Fruit fly (Drosophila melanogaster) whole organism, embryonic: ENCODE results near the gene CG11350.

Experiments used
- B-H1 ChIP-seq: fragments of 200-800 bp; sonication (Bioruptor generic); IDR thresholded peaks from 3 replicates; pipeline ENCODE4 v1.3.6; 2022; ENCODE audit warnings: missing biosample characterization, missing genetic modification characterization
- Bdp1 ChIP-seq: fragments of 200-800 bp; sonication (Bioruptor generic); optimal IDR thresholded peaks from 3 replicates; lab custom pipeline; 2016; ENCODE audit warnings: missing biosample characterization, missing genetic modification characterization
- CG10565 ChIP-seq: fragments of 200-800 bp; sonication (Bioruptor generic); optimal IDR thresholded peaks from 3 replicates; lab custom pipeline; 2016; ENCODE audit warnings: missing biosample characterization, mild to moderate bottlenecking, missing genetic modification characterization
- CG14050 ChIP-seq: fragments of 200-800 bp; sonication (Bioruptor generic); IDR thresholded peaks from 3 replicates; pipeline ENCODE4 v1.3.6; 2022; ENCODE audit warnings: missing biosample characterization, missing genetic modification characterization
- CG17186 ChIP-seq: fragments of 200-800 bp; sonication (Bioruptor generic); optimal IDR thresholded peaks from 3 replicates; lab custom pipeline; 2017; ENCODE audit warnings: missing biosample characterization, missing genetic modification reagents, missing genetic modification characterization
- CG17359 ChIP-seq: fragments of 200-800 bp; sonication (Bioruptor generic); optimal IDR thresholded peaks from 3 replicates; lab custom pipeline; 2018; ENCODE audit warnings: missing biosample characterization, mild to moderate bottlenecking, missing genetic modification characterization, moderate library complexity
- CG17361 ChIP-seq: fragments of 200-800 bp; sonication (Bioruptor generic); IDR thresholded peaks from 3 replicates; pipeline ENCODE4 v1.3.6; 2022; ENCODE audit warnings: missing biosample characterization, missing genetic modification characterization
- CG17385 ChIP-seq: fragments of 200-800 bp; sonication (Bioruptor generic); optimal IDR thresholded peaks from 3 replicates; lab custom pipeline; 2018; ENCODE audit warnings: missing biosample characterization, mild to moderate bottlenecking, missing genetic modification characterization
- CG1832 ChIP-seq: fragments of 200-800 bp; sonication (Bioruptor generic); optimal IDR thresholded peaks from 2 replicates; lab custom pipeline; 2017; ENCODE audit warnings: missing biosample characterization, mild to moderate bottlenecking, missing genetic modification characterization, inconsistent platforms
- CG31441 ChIP-seq: fragments of 200-800 bp; sonication (Bioruptor generic); IDR thresholded peaks from 2 replicates; pipeline ENCODE4 v1.3.6; 2022; ENCODE audit warnings: missing biosample characterization, missing genetic modification characterization
- CG3847 ChIP-seq: fragments of 200-800 bp; sonication (Bioruptor generic); IDR thresholded peaks from 2 replicates; pipeline ENCODE4 v1.3.6; 2022; ENCODE audit warnings: missing biosample characterization, missing genetic modification characterization
- CG4707 ChIP-seq: fragments of 200-800 bp; sonication (Bioruptor generic); optimal IDR thresholded peaks from 2 replicates; lab custom pipeline; 2018; ENCODE audit warnings: missing biosample characterization, mild to moderate bottlenecking, missing genetic modification characterization, moderate library complexity
- CG7271 ChIP-seq: fragments of 200-800 bp; sonication (Bioruptor generic); optimal IDR thresholded peaks from 2 replicates; lab custom pipeline; 2018; ENCODE audit warnings: missing biosample characterization, mild to moderate bottlenecking, missing genetic modification characterization, moderate library complexity
- CG7745 ChIP-seq: fragments of 200-800 bp; sonication (Bioruptor generic); optimal IDR thresholded peaks from 2 replicates; lab custom pipeline; 2018; ENCODE audit warnings: missing biosample characterization, mild to moderate bottlenecking, missing genetic modification characterization, moderate library complexity
- CG7839 ChIP-seq: fragments of 200-800 bp; sonication (Bioruptor generic); optimal IDR thresholded peaks from 3 replicates; lab custom pipeline; 2018; ENCODE audit warnings: missing biosample characterization, mild to moderate bottlenecking, missing genetic modification characterization, moderate library complexity
- CG7928 ChIP-seq: fragments of 200-800 bp; sonication (Bioruptor generic); optimal IDR thresholded peaks from 2 replicates; lab custom pipeline; 2017; ENCODE audit warnings: missing biosample characterization, mild to moderate bottlenecking, missing genetic modification characterization
- CG7987 ChIP-seq: fragments of 200-800 bp; sonication (Bioruptor generic); optimal IDR thresholded peaks from 2 replicates; lab custom pipeline; 2018; ENCODE audit warnings: missing biosample characterization, mild to moderate bottlenecking, missing genetic modification characterization, moderate library complexity
- CG8290 ChIP-seq, 3 experiments: fragments of 200-800 bp; sonication (Bioruptor generic); optimal IDR thresholded peaks; 2 replicates each; lab custom pipeline; 2016 to 2019; ENCODE audit warnings: missing biosample characterization in 3 of 3, missing genetic modification characterization in 3 of 3, mild to moderate bottlenecking in 2 of 3, moderate library complexity in 1 of 3
- CG8388 ChIP-seq: fragments of 200-800 bp; sonication (Bioruptor generic); optimal IDR thresholded peaks from 2 replicates; lab custom pipeline; 2019; ENCODE audit warnings: missing biosample characterization, mild to moderate bottlenecking, missing genetic modification characterization, moderate library complexity
- CoRest ChIP-seq: fragments of 200-800 bp; sonication (Bioruptor generic); optimal IDR thresholded peaks from 3 replicates; lab custom pipeline; 2018; ENCODE audit warnings: missing biosample characterization, mild to moderate bottlenecking, missing genetic modification characterization, moderate library complexity
- HLH54F ChIP-seq: fragments of 200-800 bp; sonication (Bioruptor generic); optimal IDR thresholded peaks from 3 replicates; lab custom pipeline; 2016; ENCODE audit warnings: missing biosample characterization, missing genetic modification characterization
- HmgD ChIP-seq: fragments of 200-800 bp; sonication (Bioruptor generic); optimal IDR thresholded peaks from 3 replicates; lab custom pipeline; 2016; ENCODE audit warnings: missing biosample characterization, missing genetic modification characterization
- Hmr ChIP-seq: fragments of 200-800 bp; sonication (Bioruptor generic); optimal IDR thresholded peaks from 3 replicates; lab custom pipeline; 2017; ENCODE audit warnings: mild to moderate bottlenecking, missing biosample characterization, missing genetic modification reagents, missing genetic modification characterization
- Med ChIP-seq: fragments of 200-800 bp; sonication (Bioruptor generic); peaks from one replicate; lab custom pipeline; 2016; ENCODE audit warnings: missing biosample characterization, missing genetic modification characterization, mild to moderate bottlenecking, inconsistent platforms, moderate library complexity
- Opbp ChIP-seq: fragments of 200-800 bp; sonication (Bioruptor generic); IDR thresholded peaks from 3 replicates; pipeline ENCODE4 v1.3.6; 2022; ENCODE audit warnings: missing biosample characterization, missing genetic modification characterization; ENCODE audit not compliant: partially characterized antibody
- Side ChIP-seq: fragments of 200-800 bp; sonication (Bioruptor generic); optimal IDR thresholded peaks from 2 replicates; lab custom pipeline; 2016; ENCODE audit warnings: missing biosample characterization, missing genetic modification characterization
- ash1 ChIP-seq: fragments of 200-800 bp; sonication (Bioruptor generic); optimal IDR thresholded peaks from 2 replicates; lab custom pipeline; 2018; ENCODE audit warnings: missing biosample characterization, mild to moderate bottlenecking, missing genetic modification characterization
- chn ChIP-seq: fragments of 200-800 bp; sonication (Bioruptor generic); optimal IDR thresholded peaks from 2 replicates; lab custom pipeline; 2016; ENCODE audit warnings: missing biosample characterization, missing genetic modification characterization
- crc ChIP-seq: fragments of 200-800 bp; sonication (Bioruptor generic); optimal IDR thresholded peaks from 2 replicates; lab custom pipeline; 2016; ENCODE audit warnings: missing biosample characterization, missing genetic modification characterization
- eve ChIP-seq, 2 experiments: fragments of >200 bp; optimal IDR thresholded peaks; 2 replicates each; lab custom pipeline; 2017; ENCODE audit warnings: missing biosample characterization in 2 of 2, missing genetic modification characterization in 2 of 2
- fd102C ChIP-seq: fragments of 200-800 bp; sonication (Bioruptor generic); optimal IDR thresholded peaks from 2 replicates; lab custom pipeline; 2018; ENCODE audit warnings: missing biosample characterization, mild to moderate bottlenecking, missing genetic modification characterization, moderate library complexity
- fd96Cb ChIP-seq: fragments of 200-800 bp; sonication (Bioruptor generic); optimal IDR thresholded peaks from 2 replicates; lab custom pipeline; 2018; ENCODE audit warnings: missing biosample characterization, mild to moderate bottlenecking, missing genetic modification characterization, moderate library complexity
- her ChIP-seq: fragments of 200-800 bp; sonication (Bioruptor generic); optimal IDR thresholded peaks from 2 replicates; lab custom pipeline; 2016; ENCODE audit warnings: missing biosample characterization, missing genetic modification characterization
- insv ChIP-seq, 2 experiments: fragments of 200-800 bp; sonication (Bioruptor generic); optimal IDR thresholded peaks; 3 replicates each; lab custom pipeline; 2016 to 2018; ENCODE audit warnings: missing biosample characterization in 2 of 2, missing genetic modification characterization in 2 of 2
- jumu ChIP-seq: fragments of 200-800 bp; sonication (Bioruptor generic); optimal IDR thresholded peaks from 3 replicates; lab custom pipeline; 2016; ENCODE audit warnings: missing biosample characterization, missing genetic modification characterization
- mld ChIP-seq: fragments of 200-800 bp; sonication (Bioruptor generic); IDR thresholded peaks from 3 replicates; pipeline ENCODE4 v1.3.6; 2022; ENCODE audit warnings: missing biosample characterization, missing genetic modification characterization; ENCODE audit not compliant: partially characterized antibody
- nerfin-2 ChIP-seq: fragments of 200-800 bp; sonication (Bioruptor generic); IDR thresholded peaks from 2 replicates; pipeline ENCODE4 v1.3.6; 2022; ENCODE audit warnings: missing biosample characterization, missing genetic modification characterization; ENCODE audit not compliant: partially characterized antibody
- nmo ChIP-seq: fragments of 200-800 bp; sonication (Bioruptor generic); optimal IDR thresholded peaks from 2 replicates; lab custom pipeline; 2018; ENCODE audit warnings: missing biosample characterization, mild to moderate bottlenecking, missing genetic modification characterization, moderate library complexity
- odd ChIP-seq: fragments of 200-800 bp; sonication (Bioruptor generic); optimal IDR thresholded peaks from 2 replicates; lab custom pipeline; 2017; ENCODE audit warnings: missing biosample characterization, mild to moderate bottlenecking, missing genetic modification characterization
- psq ChIP-seq: fragments of 200-800 bp; sonication (Bioruptor generic); optimal IDR thresholded peaks from 2 replicates; lab custom pipeline; 2017; ENCODE audit warnings: missing biosample characterization, missing genetic modification characterization
- sd ChIP-seq: fragments of 200-800 bp; sonication (Bioruptor generic); optimal IDR thresholded peaks from 3 replicates; lab custom pipeline; 2018; ENCODE audit warnings: missing biosample characterization, mild to moderate bottlenecking, missing genetic modification characterization, moderate library complexity
- seq ChIP-seq: fragments of 200-800 bp; sonication (Bioruptor generic); IDR thresholded peaks from 2 replicates; pipeline ENCODE4 v1.3.6; 2022; ENCODE audit warnings: missing biosample characterization, missing genetic modification characterization
- sim ChIP-seq: fragments of 200-800 bp; sonication (Bioruptor generic); IDR thresholded peaks from 2 replicates; pipeline ENCODE4 v1.3.6; 2022; ENCODE audit warnings: missing biosample characterization, missing genetic modification characterization
- sug ChIP-seq: fragments of 200-800 bp; optimal IDR thresholded peaks from 2 replicates; lab custom pipeline; 2019; ENCODE audit warnings: missing biosample characterization, mild to moderate bottlenecking, missing genetic modification characterization, moderate library complexity
- tgo ChIP-seq: fragments of 200-800 bp; sonication (Bioruptor generic); IDR thresholded peaks from 3 replicates; pipeline ENCODE4 v1.3.6; 2022; ENCODE audit warnings: missing biosample characterization, missing genetic modification characterization
- tin ChIP-seq: fragments of 200-800 bp; sonication (Bioruptor generic); optimal IDR thresholded peaks from 3 replicates; lab custom pipeline; 2016; ENCODE audit warnings: missing biosample characterization, missing genetic modification characterization
- tx ChIP-seq: fragments of 200-800 bp; sonication (Bioruptor generic); optimal IDR thresholded peaks from 2 replicates; lab custom pipeline; 2016; ENCODE audit warnings: missing biosample characterization, missing genetic modification characterization
- usp ChIP-seq: fragments of >200 bp; optimal IDR thresholded peaks from 2 replicates; lab custom pipeline; 2017; ENCODE audit warnings: missing biosample characterization, missing genetic modification characterization

CG11350 gene

dm6 chr3L:4472768-4473167 is 9.8 kb upstream of the CG11350 start, which contains the start of gene CG11349:
TSS of gene CG11349 (plus strand) at chr3L:4473068.
- TF ChIP-seq sug = no peak
- TF ChIP-seq eve (GFP tag; optimal IDR thresholded peaks at IDR 0.05; lab: Kevin White, UChicago) = no peak
- TF ChIP-seq Med = no peak

dm6 chr3L:4474946-4475470 is 7.6 kb upstream of the CG11350 start:
- TF ChIP-seq CG7839 (tag; lab: Kevin White, UChicago) (peak; percentile 67), fd96Cb (peak; percentile 14), usp (no peak), Opbp (GFP tag; lab: Robert Waterston, UW) (no peak), tin (GFP tag; lab: Kevin White, UChicago) (peak; percentile 55), Side (GFP tag; lab: Kevin White, UChicago) (peak; percentile 74), B-H1 (GFP tag; lab: Robert Waterston, UW) (peak; percentile 39; the same call in 1 of the 3 replicates), sim (0 out of 2 replicates have a peak, but pooled peaks have one; percentile 49), CoRest (tag; lab: Kevin White, UChicago) (peak; percentile 49), CG14050 (GFP tag; lab: Robert Waterston, UW) (peak; percentile 63), CG3847 (0 out of 2 replicates have a peak, but pooled peaks have one; percentile 12), CG7928 (GFP tag; lab: Kevin White, UChicago) (peak; percentile 60), Bdp1 (GFP tag; lab: Kevin White, UChicago) (peak; percentile 53), fd102C (GFP tag; lab: Kevin White, UChicago) (peak; percentile 64), CG8290 (GFP tag; optimal IDR thresholded peaks at IDR 0.05; lab: Kevin White, UChicago) (no peak), CG8290 (tag; optimal IDR thresholded peaks at IDR 0.05; lab: Kevin White, UChicago) (peak; percentile 55 to 81), HmgD (GFP tag; lab: Kevin White, UChicago) (no peak), nerfin-2 (GFP tag; lab: Robert Waterston, UW) (no peak), seq (peak; percentile 75), CG7271 (tag; lab: Kevin White, UChicago) (peak; percentile 94), tgo (GFP tag; lab: Robert Waterston, UW) (no peak), CG4707 (GFP tag; lab: Kevin White, UChicago) (peak; percentile 94), ash1 (GFP tag; lab: Kevin White, UChicago) (peak; percentile 77), chn (peak; percentile 50), CG7987 (peak; percentile 98), CG7745 (no peak), insv (GFP tag; optimal IDR thresholded peaks at IDR 0.05; lab: Kevin White, UChicago) (peak in 1 of 2 experiments; percentile 74), HLH54F (peak; percentile 14), sd (tag; lab: Kevin White, UChicago) (peak; percentile 0), nmo (peak; percentile 34), her (GFP tag; lab: Kevin White, UChicago) (peak; percentile 37), jumu (GFP tag; lab: Kevin White, UChicago) (no peak), psq (GFP tag; lab: Kevin White, UChicago) (peak; percentile 1), crc (peak; percentile 36), odd (GFP tag; lab: Kevin White, UChicago) (peak; percentile 94), CG10565 (no peak), Hmr (GFP tag; lab: Kevin White, UChicago) (peak; percentile 90), CG31441 (GFP tag; lab: Robert Waterston, UW) (peak; percentile 80), CG8388 (peak; percentile 77), tx (GFP tag; lab: Kevin White, UChicago) (no peak), CG17361 (GFP tag; lab: Robert Waterston, UW) (no peak; the same call in 2 of the 3 replicates), CG17385 (GFP tag; lab: Kevin White, UChicago) (peak; percentile 88), CG1832 (no peak), CG17359 (tag; lab: Kevin White, UChicago) (peak; percentile 86), CG17186 (GFP tag; lab: Kevin White, UChicago) (peak; percentile 53), mld (GFP tag; lab: Robert Waterston, UW) (no peak)
